Fruit fly (Drosophila melanogaster): ENCODE measurements around the gene Hyls1.

- TF ChIP-seq pan (optimal IDR thresholded peaks at IDR 0.05) (no peak), CG8478 (optimal IDR thresholded peaks at IDR 0.05) (no peak), usp (GFP tag; optimal IDR thresholded peaks at IDR 0.05) (no peak), psq (optimal IDR thresholded peaks at IDR 0.05) (no peak), Dll (optimal IDR thresholded peaks at IDR 0.05) (no peak), EcR (GFP tag; optimal IDR thresholded peaks at IDR 0.05) (no peak)
Measured at dm6 chr2L:16374691-16375090, 22.3 kb upstream of the Hyls1 start.

Data from whole organism.